Fruit fly (Drosophila melanogaster): ENCODE results near the gene Cyp4s3.

Gene Cyp4s3

dm6 chrX:15121714-15122113, 5.4 kb upstream of the Cyp4s3 start (continued):
- no peak for TF ChIP-seq zen (tag; optimal IDR thresholded peaks at IDR 0.05)
- TF ChIP-seq nmo (GFP tag; optimal IDR thresholded peaks at IDR 0.05), result peak; percentile 33
- peak; percentile 26; the same call in 1 of the 2 replicates for TF ChIP-seq E2f2 (GFP tag; IDR thresholded peaks at IDR 0.05)
- peak; percentile 54 for TF ChIP-seq gsb-n (tag; optimal IDR thresholded peaks at IDR 0.05)
- 0 out of 2 replicates have a peak, but pooled peaks have one; percentile 19 for TF ChIP-seq CG32772 (GFP tag; IDR thresholded peaks at IDR 0.05)
- no peak for TF ChIP-seq jing (GFP tag; optimal IDR thresholded peaks at IDR 0.05)
- TF ChIP-seq ato (GFP tag; IDR thresholded peaks at IDR 0.05; ENCODE audit: partially characterized antibody), result no peak
- no peak for TF ChIP-seq CG9215 (GFP tag; IDR thresholded peaks at IDR 0.05)
- no peak for TF ChIP-seq pzg (GFP tag; optimal IDR thresholded peaks at IDR 0.05)
- TF ChIP-seq Med (GFP tag), result no peak
- TF ChIP-seq Xrp1 (GFP tag; IDR thresholded peaks at IDR 0.05), result peak; percentile 38; the same call in 1 of the 2 replicates
- no peak for TF ChIP-seq hkb (optimal IDR thresholded peaks at IDR 0.05)
- peak; percentile 48; the same call in 1 of the 2 replicates for TF ChIP-seq hkb (GFP tag; IDR thresholded peaks at IDR 0.05)
- TF ChIP-seq CG31365 (tag; optimal IDR thresholded peaks at IDR 0.05), result no peak
- no peak for TF ChIP-seq CG12769 (tag; optimal IDR thresholded peaks at IDR 0.05)
- no peak for TF ChIP-seq CG4707 (GFP tag; optimal IDR thresholded peaks at IDR 0.05)
- no peak for TF ChIP-seq CG17568 (GFP tag; optimal IDR thresholded peaks at IDR 0.05)
- TF ChIP-seq Pdp1 (GFP tag; optimal IDR thresholded peaks at IDR 0.05), result no peak
- TF ChIP-seq CG42726 (GFP tag; IDR thresholded peaks at IDR 0.05; ENCODE audit: partially characterized antibody), result no peak
- TF ChIP-seq croc (GFP tag; conservative IDR thresholded peaks at IDR 0.05), result peak; percentile 14; the same call in 1 of the 3 replicates
- TF ChIP-seq salm (tag; optimal IDR thresholded peaks at IDR 0.05), result no peak
- TF ChIP-seq Hr78 (GFP tag; optimal IDR thresholded peaks at IDR 0.05), result peak in 1 of 2 experiments; percentile 22
- TF ChIP-seq CG12942 (GFP tag; optimal IDR thresholded peaks at IDR 0.05), result no peak
- TF ChIP-seq HLH3B (GFP tag; IDR thresholded peaks at IDR 0.05), result peak; percentile 55; the same call in 1 of the 2 replicates
- TF ChIP-seq CG17829 (tag; optimal IDR thresholded peaks at IDR 0.05), result peak; percentile 33
- TF ChIP-seq crol (GFP tag; IDR thresholded peaks at IDR 0.05), result no peak
- TF ChIP-seq CG7556 (GFP tag; optimal IDR thresholded peaks at IDR 0.05), result peak; percentile 25
- no peak for TF ChIP-seq gcm2 (GFP tag; optimal IDR thresholded peaks at IDR 0.05)

- TF ChIP-seq chif (GFP tag; optimal IDR thresholded peaks at IDR 0.05) (no peak), pnt (GFP tag; optimal IDR thresholded peaks at IDR 0.05) (no peak), da (GFP tag; optimal IDR thresholded peaks at IDR 0.05) (no peak), grn (GFP tag; optimal IDR thresholded peaks at IDR 0.05) (no peak), CG3838 (GFP tag; optimal IDR thresholded peaks at IDR 0.05) (no peak), slbo (GFP tag; IDR thresholded peaks at IDR 0.05) (peak; percentile 76), CG1024 (GFP tag; IDR thresholded peaks at IDR 0.05) (no peak), Lhr (GFP tag; optimal IDR thresholded peaks at IDR 0.05) (no peak), amos (GFP tag; IDR thresholded peaks at IDR 0.05; ENCODE audit: partially characterized antibody) (no peak), Ada2b (GFP tag; IDR thresholded peaks at IDR 0.05) (peak; percentile 9; the same call in 1 of the 2 replicates), CG12942 (GFP tag; optimal IDR thresholded peaks at IDR 0.05) (no peak), trh (GFP tag; optimal IDR thresholded peaks at IDR 0.05) (no peak), scrt (GFP tag; optimal IDR thresholded peaks at IDR 0.05) (peak; percentile 11), CG4404 (GFP tag; IDR thresholded peaks at IDR 0.05) (peak; percentile 54), Vsx1 (GFP tag; optimal IDR thresholded peaks at IDR 0.05) (no peak), CG7745 (tag; optimal IDR thresholded peaks at IDR 0.05) (no peak), CG13287 (GFP tag; IDR thresholded peaks at IDR 0.05; ENCODE audit: partially characterized antibody) (no peak), Camta (GFP tag; optimal IDR thresholded peaks at IDR 0.05) (no peak), ara (GFP tag; IDR thresholded peaks at IDR 0.05) (no peak), eve (GFP tag; optimal IDR thresholded peaks at IDR 0.05) (no peak), H15 (GFP tag; IDR thresholded peaks at IDR 0.05) (0 out of 3 replicates have a peak, but pooled peaks have one; percentile 16), Atf-2 (GFP tag; optimal IDR thresholded peaks at IDR 0.05) (no peak), Sry-δ (GFP tag; optimal IDR thresholded peaks at IDR 0.05) (no peak), CG15601 (tag; optimal IDR thresholded peaks at IDR 0.05) (no peak), CG3065 (GFP tag; optimal IDR thresholded peaks at IDR 0.05) (no peak)
These were observed 3.8 kb upstream of the Cyp4s3 start for dm6 chrX:15120116-15120515.

Measured in whole organism, embryonic.